Worm (Caenorhabditis elegans) whole organism, L3 larva: ENCODE measurements around the gene K01A2.6.

ENCODE experiments used
- aly-2 ChIP-seq: fragments of 150-350 bp; optimal IDR thresholded peaks from 2 replicates; lab custom pipeline; 2014; ENCODE audit warnings: missing biosample characterization, missing genetic modification characterization
- snpc-4 ChIP-seq: fragments of 150-350 bp; optimal IDR thresholded peaks from 2 replicates; lab custom pipeline; 2014; ENCODE audit warnings: missing biosample characterization, missing genetic modification characterization
- unc-39 ChIP-seq: sonication (generic microtip); optimal IDR thresholded peaks from 4 replicates; lab custom pipeline; 2017; ENCODE audit warnings: missing biosample characterization, missing genetic modification characterization

DNA sequence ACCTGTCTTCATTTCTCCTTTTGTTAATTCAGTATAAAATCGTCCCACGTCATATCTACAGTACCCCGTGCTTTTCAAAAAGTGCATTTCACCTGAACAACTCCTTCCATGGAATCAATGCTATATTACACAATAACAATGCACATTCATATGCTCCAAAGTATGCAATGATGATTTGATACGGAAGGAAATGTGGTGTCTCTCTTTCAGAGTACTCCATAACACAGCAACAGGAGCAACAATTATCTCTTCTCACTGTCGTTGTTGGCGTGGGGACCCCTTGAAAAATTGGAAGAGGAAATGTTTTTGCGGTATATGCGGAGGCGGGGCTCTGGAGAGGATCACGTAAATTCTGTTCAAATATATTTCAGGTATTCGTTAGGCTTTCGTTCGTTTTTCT lies 42.3 kb upstream of the K01A2.6 start, which contains the start of gene cat-2:
- no peak for TF ChIP-seq unc-39 (tag; lab: Kevin White, UChicago)
- no peak for TF ChIP-seq aly-2
- TF ChIP-seq snpc-4 (tag; lab: Kevin White, UChicago) = no peak
